Fruit fly (Drosophila melanogaster): ENCODE measurements around the gene orb2.

Gene orb2

DNA sequence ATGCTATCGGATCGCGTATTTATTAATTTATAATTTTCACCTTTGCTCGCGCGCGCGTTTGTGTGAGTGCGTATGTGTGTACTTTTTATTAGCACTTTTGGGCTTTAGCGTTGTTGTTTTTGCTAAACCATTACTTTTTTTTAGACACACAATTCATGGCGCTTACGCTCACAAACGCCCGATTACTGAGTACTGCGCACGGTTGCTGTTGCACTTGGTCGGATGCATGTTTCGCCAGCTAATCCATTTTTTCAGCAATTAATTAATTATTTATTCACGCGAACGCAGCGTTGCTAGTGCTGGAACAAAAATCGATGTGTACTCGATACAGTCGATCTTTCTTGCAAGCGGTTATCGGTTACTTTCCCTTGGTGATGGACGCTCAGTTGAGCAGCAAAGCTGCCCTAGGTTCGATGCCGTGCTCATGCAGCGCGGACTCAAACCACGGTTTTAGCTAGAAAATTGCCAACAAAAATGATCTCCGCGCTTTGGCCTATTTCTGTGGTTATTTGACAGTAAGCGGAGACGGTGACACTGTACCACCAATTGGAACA, 43.5 kb upstream of the orb2 start, which contains the start of the genes smg and CG5087 (continued):
- TF ChIP-seq Neu2 (GFP tag; optimal IDR thresholded peaks at IDR 0.05; ENCODE audit: borderline replicate concordance) (no peak), CG10462 (GFP tag; optimal IDR thresholded peaks at IDR 0.05) (no peak), br (optimal IDR thresholded peaks at IDR 0.05) (no peak), CG15601 (tag; optimal IDR thresholded peaks at IDR 0.05) (peak; percentile 53), Usf (GFP tag; optimal IDR thresholded peaks at IDR 0.05) (peak; percentile 9), bsh (GFP tag; optimal IDR thresholded peaks at IDR 0.05) (no peak), wor (GFP tag; IDR thresholded peaks at IDR 0.05) (no peak), Hmr (GFP tag; optimal IDR thresholded peaks at IDR 0.05) (peak; percentile 89), CG7372 (GFP tag; IDR thresholded peaks at IDR 0.05) (no peak), Ptx1 (GFP tag; IDR thresholded peaks at IDR 0.05) (no peak), Dbx (GFP tag; IDR thresholded peaks at IDR 0.05) (peak; percentile 69), Rx (GFP tag; IDR thresholded peaks at IDR 0.05) (no peak), CG12299 (tag; optimal IDR thresholded peaks at IDR 0.05) (peak; percentile 35), Gug (GFP tag; IDR thresholded peaks at IDR 0.05) (peak; percentile 55; the same call in 1 of the 4 replicates), pum (GFP tag; optimal IDR thresholded peaks at IDR 0.05) (peak; percentile 2), pb (GFP tag; optimal IDR thresholded peaks at IDR 0.05) (no peak), CG15073 (GFP tag; optimal IDR thresholded peaks at IDR 0.05) (no peak), vnd (GFP tag; IDR thresholded peaks at IDR 0.05; ENCODE audit: partially characterized antibody) (peak; percentile 30; the same call in 1 of the 3 replicates), Ravus (GFP tag; IDR thresholded peaks at IDR 0.05) (no peak), CG3163 (GFP tag; optimal IDR thresholded peaks at IDR 0.05) (peak; percentile 55), CG6765 (GFP tag; optimal IDR thresholded peaks at IDR 0.05) (no peak), dati (GFP tag; IDR thresholded peaks at IDR 0.05) (no peak), ssp (GFP tag; IDR thresholded peaks at IDR 0.05) (0 out of 2 replicates have a peak, but pooled peaks have one; percentile 14), CG12391 (tag; optimal IDR thresholded peaks at IDR 0.05) (peak; percentile 56), chif (GFP tag; optimal IDR thresholded peaks at IDR 0.05) (peak; percentile 2 to 57), pfk (GFP tag; optimal IDR thresholded peaks at IDR 0.05) (no peak), gem (tag; optimal IDR thresholded peaks at IDR 0.05) (no peak), CG2116 (GFP tag; optimal IDR thresholded peaks at IDR 0.05) (peak; percentile 97), CG13123 (GFP tag; optimal IDR thresholded peaks at IDR 0.05) (peak; percentile 1), hth (optimal IDR thresholded peaks at IDR 0.05) (no peak), dpn (GFP tag; optimal IDR thresholded peaks at IDR 0.05) (peak; percentile 49 to 73), ap (GFP tag; IDR thresholded peaks at IDR 0.05) (no peak), Spps (tag; optimal IDR thresholded peaks at IDR 0.05) (no peak), CG16863 (GFP tag; optimal IDR thresholded peaks at IDR 0.05) (peak; percentile 40), Poxn (GFP tag; IDR thresholded peaks at IDR 0.05) (no peak), z (GFP tag; IDR thresholded peaks at IDR 0.05) (no peak), cato (GFP tag; optimal IDR thresholded peaks at IDR 0.05; ENCODE audit: borderline replicate concordance) (no peak), CG13894 (tag; optimal IDR thresholded peaks at IDR 0.05) (no peak), Dll (GFP tag; IDR thresholded peaks at IDR 0.05; ENCODE audit: partially characterized antibody) (peak; percentile 73), CG33213 (GFP tag; optimal IDR thresholded peaks at IDR 0.05) (peak; percentile 93), croc (GFP tag; conservative IDR thresholded peaks at IDR 0.05) (no peak), ftz-f1 (GFP tag; optimal IDR thresholded peaks at IDR 0.05) (peak; percentile 77), Nf-YC (tag; optimal IDR thresholded peaks at IDR 0.05) (peak; percentile 58), Fer3 (tag; optimal IDR thresholded peaks at IDR 0.05) (no peak), vfl (GFP tag; optimal IDR thresholded peaks at IDR 0.05) (no peak), CG10565 (GFP tag; optimal IDR thresholded peaks at IDR 0.05) (no peak), CG9437 (GFP tag; optimal IDR thresholded peaks at IDR 0.05) (no peak), ro (GFP tag; IDR thresholded peaks at IDR 0.05) (no peak), CG32532 (GFP tag; IDR thresholded peaks at IDR 0.05) (peak; percentile 45), Max (GFP tag; optimal IDR thresholded peaks at IDR 0.05) (no peak), lola (GFP tag; optimal IDR thresholded peaks at IDR 0.05) (no peak)

All from whole organism, embryonic.